Worm (Caenorhabditis elegans): ENCODE data around the gene tag-234.

DNA sequence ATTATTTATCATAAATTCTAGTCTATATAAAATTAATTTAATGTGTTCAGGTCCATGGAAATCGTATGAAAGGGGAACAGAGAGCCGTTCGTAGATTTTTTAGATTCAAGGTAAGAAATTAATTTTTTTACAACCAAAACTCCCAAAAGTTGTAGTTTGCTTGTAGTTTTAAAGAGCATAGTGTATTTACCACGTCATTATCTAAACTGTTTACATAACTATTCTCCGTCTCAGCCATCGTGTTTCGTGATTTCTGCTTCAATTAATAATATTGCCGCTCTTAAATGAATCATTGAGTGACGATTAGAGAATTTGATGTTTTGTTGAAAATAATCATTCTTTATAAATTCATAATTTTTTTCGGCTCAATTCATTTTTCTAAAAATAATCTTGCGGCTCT is 47.3 kb downstream of the tag-234 start, which contains the start of gene cgt-3:
- TF ChIP-seq nhr-11 (tag; optimal IDR thresholded peaks at IDR 0.05) (no peak), zag-1 (tag; optimal IDR thresholded peaks at IDR 0.05) (no peak), mdl-1 (tag; optimal IDR thresholded peaks at IDR 0.05) (no peak), ztf-4 (tag; optimal IDR thresholded peaks at IDR 0.05) (no peak), unc-39 (tag; optimal IDR thresholded peaks at IDR 0.05) (no peak)

All from whole organism, L2 larva.